Worm (Caenorhabditis elegans): ENCODE measurements around the gene drd-1.

The drd-1 gene

DNA sequence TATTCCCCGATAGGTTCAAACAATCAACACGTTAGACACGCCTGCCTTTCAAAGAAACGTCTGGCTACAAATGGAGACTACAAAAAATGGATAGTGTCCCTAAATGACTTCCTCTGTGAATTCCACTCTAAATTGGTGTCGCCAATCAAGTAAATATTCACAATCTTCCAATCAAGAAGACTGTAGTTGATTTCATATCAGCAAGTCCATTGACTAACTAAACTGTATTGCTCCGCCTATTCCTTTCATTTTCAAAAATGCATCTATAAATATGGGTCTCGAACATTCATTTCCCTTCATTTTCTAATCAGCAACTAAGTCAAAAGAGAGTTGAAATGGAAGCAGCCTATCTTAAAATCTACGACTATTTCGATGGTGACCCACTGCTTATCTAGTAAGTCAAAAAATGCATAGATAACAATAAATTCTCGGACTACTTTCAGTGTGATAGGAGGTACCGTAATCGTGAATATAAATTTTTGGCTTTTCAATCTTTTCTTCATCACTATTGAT, at the start of gene drd-1:
Gene drd-1, plus strand, starts transcription at position 51 of the 513 bp plus-strand sequence.
- TF ChIP-seq tbx-11 (GFP tag; IDR thresholded peaks at IDR 0.05) (no peak), ceh-13 (GFP tag; optimal IDR thresholded peaks at IDR 0.05) (no peak), pes-1 (GFP tag; IDR thresholded peaks at IDR 0.05) (no peak), sea-1 (GFP tag; conservative IDR thresholded peaks at IDR 0.05) (no peak), tbx-37 (GFP tag; conservative IDR thresholded peaks at IDR 0.05) (no peak), F13C5.2 (tag; optimal IDR thresholded peaks at IDR 0.05) (no peak), ets-7 (tag; optimal IDR thresholded peaks at IDR 0.05) (no peak), ceh-36 (tag; optimal IDR thresholded peaks at IDR 0.05) (no peak), hnd-1 (tag; optimal IDR thresholded peaks at IDR 0.05) (no peak), hmbx-1 (tag; optimal IDR thresholded peaks at IDR 0.05) (no peak), ama-1 (optimal IDR thresholded peaks at IDR 0.05) (no peak), tra-4 (tag; optimal IDR thresholded peaks at IDR 0.05) (no peak), aly-1 (tag; optimal IDR thresholded peaks at IDR 0.05) (no peak), hmg-4 (GFP tag; optimal IDR thresholded peaks at IDR 0.05) (no peak), B0310.2 (tag; optimal IDR thresholded peaks at IDR 0.05) (no peak)

DNA sequence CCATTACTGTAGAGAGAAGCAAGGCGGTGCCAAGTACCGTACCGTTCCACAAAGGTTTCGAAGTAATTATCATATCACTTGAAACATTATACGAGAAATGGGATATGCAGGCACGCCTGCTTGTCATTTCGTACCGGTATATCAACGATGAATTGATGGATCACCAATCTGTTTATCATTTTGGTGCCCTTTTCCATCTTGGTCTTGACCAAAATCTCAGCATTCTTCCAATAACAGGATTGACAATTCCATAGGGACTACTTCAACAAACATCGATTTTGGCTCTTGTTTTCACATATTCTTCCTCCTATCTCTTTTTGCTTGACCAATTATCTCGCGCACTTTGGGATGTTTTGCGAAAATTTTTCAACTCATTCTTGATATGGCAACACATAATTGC, 48.7 kb upstream of the drd-1 start:
- TF ChIP-seq ceh-36 (tag; optimal IDR thresholded peaks at IDR 0.05) (no peak), tbx-37 (GFP tag; conservative IDR thresholded peaks at IDR 0.05) (no peak), sea-1 (GFP tag; conservative IDR thresholded peaks at IDR 0.05) (no peak), ceh-13 (GFP tag; optimal IDR thresholded peaks at IDR 0.05) (no peak), ets-7 (tag; optimal IDR thresholded peaks at IDR 0.05) (no peak), hmbx-1 (tag; optimal IDR thresholded peaks at IDR 0.05) (no peak), tra-4 (tag; optimal IDR thresholded peaks at IDR 0.05) (no peak), ama-1 (optimal IDR thresholded peaks at IDR 0.05) (no peak), scrt-1 (GFP tag; IDR thresholded peaks at IDR 0.05) (no peak), F13C5.2 (tag; optimal IDR thresholded peaks at IDR 0.05) (no peak), B0310.2 (tag; optimal IDR thresholded peaks at IDR 0.05) (no peak), hmg-4 (GFP tag; optimal IDR thresholded peaks at IDR 0.05) (no peak), pes-1 (GFP tag; IDR thresholded peaks at IDR 0.05) (no peak), hnd-1 (tag; optimal IDR thresholded peaks at IDR 0.05) (no peak), tbx-11 (GFP tag; IDR thresholded peaks at IDR 0.05) (no peak), aly-1 (tag; optimal IDR thresholded peaks at IDR 0.05) (no peak), flt-1 (GFP tag; IDR thresholded peaks at IDR 0.05) (no peak)

DNA sequence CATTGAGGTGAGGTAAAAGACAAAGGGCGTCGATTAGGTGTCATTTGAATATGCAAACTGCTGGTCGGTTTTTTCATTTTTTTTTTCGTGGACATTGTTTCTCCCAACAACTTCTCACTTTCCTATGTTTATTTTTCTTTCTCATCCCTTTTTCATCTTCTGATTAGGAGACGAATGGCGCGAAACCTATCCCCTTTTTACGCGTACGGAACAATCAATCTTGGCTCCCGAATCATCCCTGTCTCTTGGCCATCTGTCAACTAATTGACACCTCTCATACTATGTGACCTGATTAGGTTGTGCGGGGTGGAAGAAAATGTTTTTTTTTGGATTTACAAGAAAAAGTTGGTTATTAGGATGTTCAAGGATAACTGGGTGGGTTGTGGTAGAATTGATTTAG, 43.0 kb upstream of the drd-1 start:
- TF ChIP-seq B0310.2 (tag; optimal IDR thresholded peaks at IDR 0.05) (no peak), pes-1 (GFP tag; IDR thresholded peaks at IDR 0.05) (no peak), ama-1 (optimal IDR thresholded peaks at IDR 0.05) (no peak), F13C5.2 (tag; optimal IDR thresholded peaks at IDR 0.05) (no peak), tbx-37 (GFP tag; conservative IDR thresholded peaks at IDR 0.05) (no peak), hmg-4 (GFP tag; optimal IDR thresholded peaks at IDR 0.05) (no peak), ceh-13 (GFP tag; optimal IDR thresholded peaks at IDR 0.05) (no peak), aly-1 (tag; optimal IDR thresholded peaks at IDR 0.05) (no peak), tra-4 (tag; optimal IDR thresholded peaks at IDR 0.05) (no peak), hnd-1 (tag; optimal IDR thresholded peaks at IDR 0.05) (no peak)

DNA sequence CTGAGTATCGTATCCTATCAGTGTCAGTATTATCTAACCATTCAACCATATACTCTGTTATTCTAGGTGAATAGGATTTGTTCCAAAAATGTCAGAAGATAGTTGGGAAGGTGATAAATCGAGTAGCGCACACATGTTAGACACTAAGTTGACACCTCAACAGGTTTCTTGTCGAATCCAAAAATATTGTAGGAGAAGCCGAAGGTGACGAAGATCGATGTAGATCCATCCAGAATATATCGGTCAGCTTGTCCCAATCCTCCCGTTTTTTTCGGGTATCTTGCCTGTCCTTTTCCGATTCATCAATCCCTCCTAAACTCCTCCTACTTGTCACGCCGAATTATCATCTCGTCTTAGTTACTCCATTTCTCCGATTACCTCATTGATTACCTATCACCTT, 42.2 kb upstream of the drd-1 start:
- no peak for TF ChIP-seq hmbx-1 (tag; optimal IDR thresholded peaks at IDR 0.05)
- TF ChIP-seq B0310.2 (tag; optimal IDR thresholded peaks at IDR 0.05), result no peak

DNA sequence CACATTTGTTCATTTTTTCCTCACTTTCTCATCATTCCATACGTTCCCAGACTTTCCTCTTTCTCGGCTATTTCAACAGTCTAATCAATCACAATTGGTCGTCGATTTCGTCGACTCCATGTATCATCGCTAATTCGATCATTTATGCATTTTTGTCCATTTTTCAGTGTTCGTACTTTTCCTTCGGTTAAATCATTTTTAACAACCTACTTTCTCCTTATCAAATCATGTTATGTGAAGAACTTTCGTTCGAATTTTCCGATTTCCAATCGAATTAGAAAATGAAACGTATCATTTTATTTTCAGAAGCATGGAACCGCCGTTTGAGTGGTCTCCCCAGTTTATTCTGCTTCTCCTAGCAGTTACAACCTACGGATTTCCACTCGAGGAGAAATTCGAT, 41.5 kb upstream of the drd-1 start, which contains the start of gene eff-1:
Gene eff-1, plus strand, starts transcription at position 301 of the 400 bp plus-strand sequence.
- no peak for TF ChIP-seq pes-1 (GFP tag; IDR thresholded peaks at IDR 0.05)
- TF ChIP-seq hnd-1 (tag; optimal IDR thresholded peaks at IDR 0.05), result no peak
- no peak for TF ChIP-seq ceh-13 (GFP tag; optimal IDR thresholded peaks at IDR 0.05)

DNA sequence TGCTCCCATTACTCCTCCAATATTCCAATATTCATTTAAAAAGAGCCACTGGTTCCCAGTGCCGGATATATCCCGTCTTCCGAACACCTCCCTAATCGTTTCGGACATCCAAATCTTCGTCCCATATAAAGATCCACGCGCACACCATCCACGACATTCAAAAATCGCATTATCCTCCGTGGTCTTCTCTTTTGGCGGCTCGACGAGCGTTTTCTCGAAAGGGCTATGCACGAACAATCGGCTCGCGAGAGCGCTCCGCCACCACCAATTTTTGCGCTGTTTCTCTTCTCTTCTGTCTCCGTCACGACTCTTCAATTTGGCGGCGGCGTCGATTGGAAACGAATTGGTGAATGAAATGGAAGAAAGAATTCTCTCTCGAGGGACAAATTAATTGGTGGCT, 34.6 kb upstream of the drd-1 start:
- TF ChIP-seq B0310.2 (tag; optimal IDR thresholded peaks at IDR 0.05), result no peak
- TF ChIP-seq tbx-11 (GFP tag; IDR thresholded peaks at IDR 0.05), result no peak
- TF ChIP-seq flt-1 (GFP tag; IDR thresholded peaks at IDR 0.05), result no peak
- no peak for TF ChIP-seq aly-1 (tag; optimal IDR thresholded peaks at IDR 0.05)
- TF ChIP-seq ama-1 (optimal IDR thresholded peaks at IDR 0.05), result no peak
- TF ChIP-seq hmbx-1 (tag; optimal IDR thresholded peaks at IDR 0.05), result no peak
- TF ChIP-seq ets-7 (tag; optimal IDR thresholded peaks at IDR 0.05), result no peak
- no peak for TF ChIP-seq sea-1 (GFP tag; conservative IDR thresholded peaks at IDR 0.05)
- TF ChIP-seq ceh-13 (GFP tag; optimal IDR thresholded peaks at IDR 0.05), result no peak
- no peak for TF ChIP-seq tra-4 (tag; optimal IDR thresholded peaks at IDR 0.05)

DNA sequence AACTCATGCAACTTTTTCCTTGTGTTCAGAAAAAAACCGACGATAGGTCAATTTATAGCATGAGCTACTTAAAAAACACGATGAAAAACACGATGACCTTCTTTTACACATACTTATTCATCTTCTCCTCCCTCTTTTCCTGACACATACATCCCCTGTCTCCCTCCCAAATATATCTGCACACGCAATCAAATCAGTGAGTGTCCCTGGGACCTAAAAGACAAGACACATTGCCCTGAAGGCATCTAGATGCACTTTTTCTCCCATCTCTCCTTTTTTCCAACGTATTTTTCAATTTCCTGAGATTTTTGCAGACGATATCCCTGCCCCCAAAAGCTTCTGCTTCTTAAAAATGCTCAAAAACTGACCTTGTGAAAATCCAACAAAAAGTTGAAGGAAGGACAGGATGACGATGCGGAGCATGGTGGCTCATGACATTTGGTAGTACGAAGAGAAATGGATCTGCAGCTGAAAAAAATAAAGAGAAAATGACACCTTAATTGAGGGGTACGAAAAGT, 33.6 kb upstream of the drd-1 start, which contains the start of gene C26D10.6:
Gene C26D10.6, minus strand, starts transcription at position 468 of the 518 bp plus-strand sequence.
- TF ChIP-seq tbx-37 (GFP tag; conservative IDR thresholded peaks at IDR 0.05) (no peak), B0310.2 (tag; optimal IDR thresholded peaks at IDR 0.05) (no peak), tbx-11 (GFP tag; IDR thresholded peaks at IDR 0.05) (no peak), hmbx-1 (tag; optimal IDR thresholded peaks at IDR 0.05) (no peak), pes-1 (GFP tag; IDR thresholded peaks at IDR 0.05) (no peak), F13C5.2 (tag; optimal IDR thresholded peaks at IDR 0.05) (no peak), aly-1 (tag; optimal IDR thresholded peaks at IDR 0.05) (no peak), flt-1 (GFP tag; IDR thresholded peaks at IDR 0.05) (no peak), hnd-1 (tag; optimal IDR thresholded peaks at IDR 0.05) (no peak), tra-4 (tag; optimal IDR thresholded peaks at IDR 0.05) (no peak), scrt-1 (GFP tag; IDR thresholded peaks at IDR 0.05) (no peak), ets-7 (tag; optimal IDR thresholded peaks at IDR 0.05) (no peak), ama-1 (optimal IDR thresholded peaks at IDR 0.05) (no peak), sea-1 (GFP tag; conservative IDR thresholded peaks at IDR 0.05) (no peak), ceh-13 (GFP tag; optimal IDR thresholded peaks at IDR 0.05) (no peak), hmg-4 (GFP tag; optimal IDR thresholded peaks at IDR 0.05) (no peak), ceh-36 (tag; optimal IDR thresholded peaks at IDR 0.05) (no peak)

DNA sequence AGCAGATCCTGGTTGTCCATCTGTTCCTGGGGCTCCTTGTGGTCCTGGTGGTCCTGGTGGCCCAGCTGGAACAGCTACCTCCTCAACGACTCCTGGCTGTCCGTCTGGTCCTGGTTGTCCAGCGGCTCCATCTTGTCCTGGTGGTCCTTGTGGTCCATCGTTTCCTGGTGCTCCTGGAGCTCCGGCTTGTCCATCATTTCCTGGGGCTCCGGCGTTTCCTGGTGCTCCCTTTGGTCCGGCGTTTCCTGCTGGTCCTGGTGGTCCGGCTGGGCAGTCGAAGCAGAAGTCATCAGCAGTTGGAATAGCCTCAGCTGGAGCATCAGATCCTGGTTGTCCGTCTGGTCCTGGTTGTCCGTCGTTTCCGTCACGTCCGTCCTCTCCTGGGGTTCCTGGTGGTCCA, 29.4 kb upstream of the drd-1 start:
- TF ChIP-seq tbx-11 (GFP tag; IDR thresholded peaks at IDR 0.05), result no peak
- TF ChIP-seq hmbx-1 (tag; optimal IDR thresholded peaks at IDR 0.05), result no peak
- no peak for TF ChIP-seq scrt-1 (GFP tag; IDR thresholded peaks at IDR 0.05)
- TF ChIP-seq tbx-37 (GFP tag; conservative IDR thresholded peaks at IDR 0.05), result no peak
- TF ChIP-seq tra-4 (tag; optimal IDR thresholded peaks at IDR 0.05), result no peak
- TF ChIP-seq ceh-13 (GFP tag; optimal IDR thresholded peaks at IDR 0.05), result no peak
- TF ChIP-seq hmg-4 (GFP tag; optimal IDR thresholded peaks at IDR 0.05), result peak; percentile 14
- TF ChIP-seq B0310.2 (tag; optimal IDR thresholded peaks at IDR 0.05), result no peak
- no peak for TF ChIP-seq hnd-1 (tag; optimal IDR thresholded peaks at IDR 0.05)

All from whole organism, early embryonic.